Worm (Caenorhabditis elegans): ENCODE data around the gene Y69E1A.5.

- no peak for TF ChIP-seq unc-62 (GFP tag; optimal IDR thresholded peaks at IDR 0.05)
- TF ChIP-seq ZK546.5 (tag; optimal IDR thresholded peaks at IDR 0.05): no peak
- no peak for TF ChIP-seq sma-9 (GFP tag; optimal IDR thresholded peaks at IDR 0.05)
- TF ChIP-seq sma-9 (tag; optimal IDR thresholded peaks at IDR 0.05): no peak
- TF ChIP-seq nhr-237 (tag; optimal IDR thresholded peaks at IDR 0.05): no peak
- no peak for TF ChIP-seq dmd-4 (tag; optimal IDR thresholded peaks at IDR 0.05)
- TF ChIP-seq unc-39 (tag; optimal IDR thresholded peaks at IDR 0.05): no peak
- TF ChIP-seq Y55F3AM.14 (GFP tag; optimal IDR thresholded peaks at IDR 0.05): no peak
- no peak for TF ChIP-seq ama-1 (optimal IDR thresholded peaks at IDR 0.05)
- no peak for TF ChIP-seq egl-27 (tag; optimal IDR thresholded peaks at IDR 0.05)
- TF ChIP-seq nhr-11 (tag; optimal IDR thresholded peaks at IDR 0.05): no peak
- TF ChIP-seq ztf-4 (tag; optimal IDR thresholded peaks at IDR 0.05): no peak
- no peak for TF ChIP-seq nhr-10 (tag; optimal IDR thresholded peaks at IDR 0.05)
- TF ChIP-seq peb-1 (tag; optimal IDR thresholded peaks at IDR 0.05): no peak
These were observed 41.3 kb downstream of the Y69E1A.5 start for ce11 chrIV:10916134-10916533.

Measured in whole organism, L2 larva.